Worm (Caenorhabditis elegans) whole organism, L3 larva: ENCODE data around the gene osm-5.

Experiments used
- R02D3.7 ChIP-seq: fragments of 150-350 bp; optimal IDR thresholded peaks from 2 replicates; lab custom pipeline; 2014; ENCODE audit warnings: missing biosample characterization, missing genetic modification characterization
- ZK546.5 ChIP-seq: sonication (generic microtip); optimal IDR thresholded peaks from 2 replicates; lab custom pipeline; 2017; ENCODE audit warnings: missing biosample characterization, missing genetic modification characterization
- aly-2 ChIP-seq: fragments of 150-350 bp; optimal IDR thresholded peaks from 2 replicates; lab custom pipeline; 2014; ENCODE audit warnings: missing biosample characterization, missing genetic modification characterization
- ama-1 ChIP-seq: fragments of 150-350 bp; optimal IDR thresholded peaks from 2 replicates; lab custom pipeline; 2018
- ceh-28 ChIP-seq: fragments of 150-350 bp; optimal IDR thresholded peaks from 2 replicates; lab custom pipeline; 2014; ENCODE audit warnings: missing biosample characterization, missing genetic modification reagents, missing genetic modification characterization
- ceh-82 ChIP-seq: fragments of 150-350 bp; optimal IDR thresholded peaks from 2 replicates; lab custom pipeline; 2014; ENCODE audit warnings: missing biosample characterization, missing genetic modification characterization
- ceh-9 ChIP-seq: sonication (generic microtip); optimal IDR thresholded peaks from 2 replicates; lab custom pipeline; 2018; ENCODE audit warnings: missing biosample characterization, missing genetic modification characterization
- daf-12 ChIP-seq: fragments of 150-350 bp; optimal IDR thresholded peaks from 2 replicates; lab custom pipeline; 2014; ENCODE audit warnings: missing biosample characterization, missing genetic modification reagents, missing genetic modification characterization
- egl-27 ChIP-seq: sonication (generic microtip); optimal IDR thresholded peaks from 4 replicates; lab custom pipeline; 2017; ENCODE audit warnings: missing biosample characterization, missing genetic modification reagents, missing genetic modification characterization
- elt-1 ChIP-seq: fragments of 150-350 bp; optimal IDR thresholded peaks from 2 replicates; lab custom pipeline; 2014; ENCODE audit warnings: missing biosample characterization, missing genetic modification characterization
- elt-2 ChIP-seq: sonication (generic microtip); optimal IDR thresholded peaks from 2 replicates; lab custom pipeline; 2016; ENCODE audit warnings: missing genetic modification reagents, mild to moderate bottlenecking, missing genetic modification characterization, missing compliant biosample characterization
- elt-3 ChIP-seq, 3 experiments: fragments of 150-350 bp in 1 of 3; sonication (generic microtip) in 2 of 3; optimal IDR thresholded peaks; 2 replicates in 2 of 3; 4 replicates in 1 of 3; lab custom pipeline; 2014 to 2017; ENCODE audit warnings: missing biosample characterization in 3 of 3, missing genetic modification characterization in 3 of 3
- eor-1 ChIP-seq, 2 experiments: fragments of 150-350 bp; optimal IDR thresholded peaks; 2 replicates each; lab custom pipeline; 2014 to 2018; ENCODE audit warnings: missing biosample characterization in 2 of 2, missing genetic modification characterization in 2 of 2
- fkh-2 ChIP-seq: fragments of 150-350 bp; optimal IDR thresholded peaks from 2 replicates; lab custom pipeline; 2014; ENCODE audit warnings: missing biosample characterization, missing genetic modification reagents, missing genetic modification characterization
- fos-1 ChIP-seq: fragments of 150-350 bp; optimal IDR thresholded peaks from 2 replicates; lab custom pipeline; 2014; ENCODE audit warnings: missing biosample characterization, missing genetic modification characterization
- hmg-11 ChIP-seq: sonication (generic microtip); optimal IDR thresholded peaks from 2 replicates; lab custom pipeline; 2016; ENCODE audit warnings: missing genetic modification characterization, missing compliant biosample characterization
- jun-1 ChIP-seq: fragments of 150-350 bp; optimal IDR thresholded peaks from 2 replicates; lab custom pipeline; 2014; ENCODE audit warnings: missing biosample characterization, missing genetic modification reagents, missing genetic modification characterization
- lin-15B ChIP-seq: fragments of 150-350 bp; optimal IDR thresholded peaks from 2 replicates; lab custom pipeline; 2014; ENCODE audit warnings: missing biosample characterization, missing genetic modification characterization
- lin-39 ChIP-seq: fragments of 150-350 bp; optimal IDR thresholded peaks from 2 replicates; lab custom pipeline; 2018; ENCODE audit warnings: missing biosample characterization, missing genetic modification reagents, missing genetic modification characterization
- mdl-1 ChIP-seq: fragments of 150-350 bp; optimal IDR thresholded peaks from 2 replicates; lab custom pipeline; 2014; ENCODE audit warnings: missing biosample characterization, missing genetic modification characterization
- mml-1 ChIP-seq: fragments of 150-350 bp; sonication (generic microtip); optimal IDR thresholded peaks from 3 replicates; lab custom pipeline; 2014; ENCODE audit warnings: missing biosample characterization, missing genetic modification characterization
- nfya-1 ChIP-seq: sonication (generic microtip); optimal IDR thresholded peaks from 2 replicates; lab custom pipeline; 2017; ENCODE audit warnings: missing genetic modification characterization, mild to moderate bottlenecking, missing compliant biosample characterization, antibody characterized with exemption, moderate library complexity; ENCODE audit not compliant: insufficient read depth
- nhr-11 ChIP-seq: fragments of 150-350 bp; optimal IDR thresholded peaks from 2 replicates; lab custom pipeline; 2014; ENCODE audit warnings: missing biosample characterization, missing genetic modification characterization
- nhr-23 ChIP-seq: fragments of 150-350 bp; optimal IDR thresholded peaks from 2 replicates; lab custom pipeline; 2014; ENCODE audit warnings: missing biosample characterization, missing genetic modification reagents, missing genetic modification characterization
- nhr-237 ChIP-seq: fragments of 150-350 bp; optimal IDR thresholded peaks from 2 replicates; lab custom pipeline; 2014; ENCODE audit warnings: missing biosample characterization, missing genetic modification characterization
- nhr-25 ChIP-seq: sonication (generic microtip); optimal IDR thresholded peaks from 2 replicates; lab custom pipeline; 2017; ENCODE audit warnings: missing biosample characterization, missing genetic modification characterization
- nhr-28 ChIP-seq: fragments of 150-350 bp; optimal IDR thresholded peaks from 2 replicates; lab custom pipeline; 2014; ENCODE audit warnings: missing biosample characterization, missing genetic modification characterization
- nhr-43 ChIP-seq: sonication (generic microtip); optimal IDR thresholded peaks from 2 replicates; lab custom pipeline; 2016; ENCODE audit warnings: mild to moderate bottlenecking, missing genetic modification characterization, missing compliant biosample characterization; ENCODE audit not compliant: poor library complexity, severe bottlenecking
- nhr-76 ChIP-seq: fragments of 150-350 bp; sonication (generic microtip); optimal IDR thresholded peaks from 5 replicates; lab custom pipeline; 2014; ENCODE audit warnings: missing biosample characterization, missing genetic modification characterization
- nhr-77 ChIP-seq: fragments of 150-350 bp; optimal IDR thresholded peaks from 2 replicates; lab custom pipeline; 2014; ENCODE audit warnings: missing biosample characterization, missing genetic modification characterization
- pqm-1 ChIP-seq: fragments of 150-350 bp; optimal IDR thresholded peaks from 2 replicates; lab custom pipeline; 2017; ENCODE audit warnings: missing biosample characterization, missing genetic modification characterization, inconsistent platforms
- sea-2 ChIP-seq: fragments of 150-350 bp; sonication (generic microtip); optimal IDR thresholded peaks from 4 replicates; lab custom pipeline; 2014; ENCODE audit warnings: missing biosample characterization, missing genetic modification reagents, missing genetic modification characterization
- skn-1 ChIP-seq: fragments of 150-350 bp; optimal IDR thresholded peaks from 2 replicates; lab custom pipeline; 2014; ENCODE audit warnings: missing biosample characterization, missing genetic modification characterization
- tbx-2 ChIP-seq: sonication (generic microtip); optimal IDR thresholded peaks from 2 replicates; lab custom pipeline; 2016; ENCODE audit warnings: mild to moderate bottlenecking, missing genetic modification characterization, missing compliant biosample characterization
- unc-62 ChIP-seq: fragments of 150-350 bp; sonication (generic microtip); optimal IDR thresholded peaks from 4 replicates; lab custom pipeline; 2014; ENCODE audit warnings: missing biosample characterization, missing genetic modification reagents, missing genetic modification characterization
- ztf-4 ChIP-seq: fragments of 150-350 bp; optimal IDR thresholded peaks from 2 replicates; lab custom pipeline; 2014; ENCODE audit warnings: missing biosample characterization, missing genetic modification characterization

Gene osm-5

ce11 chrX:3021466-3021865 is 37.4 kb downstream of the osm-5 start:
- TF ChIP-seq nfya-1 (peak; percentile 5), unc-62 (GFP tag; lab: Kevin White, UChicago) (no peak)

DNA sequence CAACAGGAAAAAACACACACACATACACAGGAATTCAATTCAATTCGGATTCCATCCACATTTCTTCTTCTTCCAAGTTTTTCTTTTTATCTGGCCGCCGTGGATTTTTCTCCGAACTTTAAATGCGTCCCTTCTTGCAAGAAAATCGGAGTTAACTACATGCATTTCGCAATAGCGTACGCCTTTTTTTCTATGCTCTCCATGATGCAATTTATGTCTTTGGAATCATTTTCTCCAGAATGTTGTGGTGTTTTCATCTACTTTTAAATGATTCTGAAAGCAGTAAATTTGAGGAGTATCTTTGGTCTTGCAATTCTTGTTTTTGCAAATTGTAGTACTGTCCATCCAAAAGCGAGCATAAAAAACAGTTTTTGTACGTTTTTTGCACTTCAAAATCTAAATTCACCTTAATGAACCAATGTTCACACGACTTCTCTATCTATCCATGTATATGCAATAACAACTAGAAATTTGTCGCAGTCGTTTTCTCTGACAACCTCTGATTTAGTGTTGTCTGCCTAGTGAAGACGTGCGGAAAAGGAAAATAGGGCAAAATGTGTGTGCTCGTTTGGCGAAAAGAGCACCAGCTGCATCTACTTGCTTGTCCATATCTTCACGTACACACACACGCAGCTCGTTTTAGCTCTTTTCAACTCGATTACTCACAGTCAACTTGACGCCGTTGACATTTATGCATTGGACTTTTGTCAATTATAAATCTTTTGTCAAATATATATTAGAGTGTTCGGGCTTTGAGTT is 38.4 kb downstream of the osm-5 start:
- TF ChIP-seq nhr-25 (no peak), skn-1 (tag; lab: Kevin White, UChicago) (no peak), egl-27 (tag; lab: Kevin White, UChicago) (no peak), lin-39 (peak; percentile 11), mml-1 (tag; lab: Kevin White, UChicago) (no peak), hmg-11 (tag; lab: Kevin White, UChicago) (peak; percentile 11), unc-62 (GFP tag; lab: Kevin White, UChicago) (peak; percentile 4), nhr-28 (tag; lab: Kevin White, UChicago) (no peak)

ce11 chrX:3023552-3024183 is 39.6 kb downstream of the osm-5 start:
- TF ChIP-seq nfya-1 (peak; percentile 17), tbx-2 (tag; lab: Kevin White, UChicago) (no peak)

DNA sequence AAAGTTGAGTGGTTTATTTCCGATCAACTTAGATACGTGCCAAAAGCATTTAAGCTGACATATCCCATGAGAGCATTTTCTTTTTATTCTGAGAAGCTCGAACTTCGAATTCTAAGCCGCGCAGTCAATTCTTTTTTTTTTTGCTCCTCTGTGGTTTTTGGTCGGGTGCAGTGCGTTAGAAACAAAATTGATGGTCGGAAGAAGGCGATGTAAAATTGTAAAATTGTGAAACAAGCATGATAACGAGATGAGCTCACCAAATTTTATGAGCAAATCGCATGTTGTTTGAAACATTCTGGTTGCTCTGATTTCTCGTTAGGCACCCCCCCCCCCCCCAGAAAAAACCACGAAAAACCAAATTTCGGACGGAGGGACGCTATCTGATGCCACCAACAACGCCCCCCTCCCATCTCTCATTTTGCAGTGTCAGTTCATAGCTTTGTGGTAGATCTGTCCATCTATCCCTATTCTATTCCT is 40.6 kb downstream of the osm-5 start, which contains the start of gene aqp-7:
aqp-7 (plus strand) TSS at position 427 of the 477 bp plus-strand sequence.
- no peak for TF ChIP-seq daf-12 (tag; lab: Kevin White, UChicago)
- TF ChIP-seq nhr-77 (tag; lab: Kevin White, UChicago), result no peak
- peak; percentile 16 for TF ChIP-seq nfya-1
- peak; percentile 69 for TF ChIP-seq lin-39

DNA sequence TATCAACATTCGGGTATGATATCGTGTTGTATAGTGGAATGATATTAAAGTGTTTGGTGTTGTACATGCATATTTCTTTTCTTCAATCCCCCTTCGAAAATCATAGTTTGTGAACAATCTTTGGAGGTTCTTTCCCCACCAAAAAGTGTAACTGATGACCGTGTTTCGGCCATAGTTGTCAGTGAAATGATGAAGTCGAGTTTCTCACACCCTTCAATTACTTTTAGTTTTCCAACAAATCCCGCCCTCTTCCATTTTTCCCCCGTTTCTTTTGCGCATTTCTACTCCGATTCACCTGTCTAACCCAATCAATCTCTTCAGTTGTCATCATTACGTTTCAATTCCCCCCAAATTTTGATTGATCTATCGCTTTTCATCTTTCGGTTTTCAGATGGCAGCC is 41.1 kb downstream of the osm-5 start:
- TF ChIP-seq unc-62 (GFP tag; lab: Kevin White, UChicago), result peak; percentile 70
- TF ChIP-seq nhr-25, result no peak

DNA sequence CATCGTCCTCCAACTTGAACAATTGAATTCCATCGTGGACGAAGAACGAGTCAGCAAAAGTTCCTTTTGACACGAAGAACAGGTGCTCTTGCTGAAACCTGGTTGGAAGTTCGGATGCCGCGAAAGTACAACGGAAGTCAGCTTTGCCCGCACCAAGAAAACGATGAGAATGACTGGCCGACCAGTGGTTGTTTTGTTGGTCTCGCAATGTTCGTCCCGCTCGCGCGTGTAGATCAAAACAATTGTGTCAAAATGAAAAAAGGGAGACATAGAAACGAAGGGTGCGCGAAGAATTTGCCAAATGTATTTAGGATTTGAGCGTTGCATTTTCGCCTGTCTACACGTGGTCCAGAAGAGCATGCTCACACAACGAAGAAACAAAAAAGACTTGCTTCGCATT is 45.0 kb downstream of the osm-5 start, which contains the start of gene M02F4.1:
M02F4.1 (minus strand) TSS at position 101 of the 400 bp plus-strand sequence.
- TF ChIP-seq nhr-23 (tag; lab: Kevin White, UChicago), result no peak
- TF ChIP-seq lin-15B, result no peak
- TF ChIP-seq fkh-2, result no peak
- no peak for TF ChIP-seq mdl-1 (tag; lab: Kevin White, UChicago)
- no peak for TF ChIP-seq nhr-76 (tag; lab: Kevin White, UChicago)
- no peak for TF ChIP-seq ceh-9 (tag; lab: Kevin White, UChicago)
- no peak for TF ChIP-seq ceh-28 (tag; lab: Kevin White, UChicago)

ce11 chrX:3031484-3031883 is 47.4 kb downstream of the osm-5 start, which contains the start of gene clec-265:
TSS of gene clec-265 (plus strand) at chrX:3031783.
- no peak for TF ChIP-seq tbx-2 (tag; lab: Kevin White, UChicago)
- no peak for TF ChIP-seq mdl-1 (tag; lab: Kevin White, UChicago)
- TF ChIP-seq elt-3 (tag; optimal IDR thresholded peaks at IDR 0.05; lab: Kevin White, UChicago), result no peak
- no peak for TF ChIP-seq nhr-237
- TF ChIP-seq elt-2, result peak; percentile 98
- TF ChIP-seq daf-12 (tag; lab: Kevin White, UChicago), result no peak
- TF ChIP-seq nhr-43 (tag; lab: Kevin White, UChicago), result no peak
- no peak for TF ChIP-seq nhr-76 (tag; lab: Kevin White, UChicago)
- no peak for TF ChIP-seq nhr-11
- no peak for TF ChIP-seq ceh-82 (tag; lab: Kevin White, UChicago)
- TF ChIP-seq hmg-11 (tag; lab: Kevin White, UChicago), result no peak
- no peak for TF ChIP-seq lin-15B
- TF ChIP-seq egl-27 (tag; lab: Kevin White, UChicago), result no peak
- TF ChIP-seq nhr-25, result no peak
- no peak for TF ChIP-seq aly-2 (tag; lab: Kevin White, UChicago)
- TF ChIP-seq fkh-2, result no peak
- no peak for TF ChIP-seq ZK546.5 (tag; lab: Kevin White, UChicago)
- no peak for TF ChIP-seq nhr-28 (tag; lab: Kevin White, UChicago)
- TF ChIP-seq jun-1 (tag; lab: Kevin White, UChicago), result peak; percentile 61
- no peak for TF ChIP-seq ceh-9 (tag; lab: Kevin White, UChicago)
- no peak for TF ChIP-seq R02D3.7 (tag; lab: Kevin White, UChicago)
- TF ChIP-seq pqm-1, result peak; percentile 99
- no peak for TF ChIP-seq elt-1
- no peak for TF ChIP-seq unc-62 (GFP tag; lab: Kevin White, UChicago)
- TF ChIP-seq lin-39, result no peak
- TF ChIP-seq sea-2 (GFP tag; lab: Kevin White, UChicago), result no peak
- peak; percentile 37 for TF ChIP-seq skn-1 (tag; lab: Kevin White, UChicago)
- TF ChIP-seq ama-1 (lab: Kevin White, UChicago), result no peak
- no peak for TF ChIP-seq ztf-4 (tag; lab: Kevin White, UChicago)
- no peak for TF ChIP-seq eor-1 (tag; optimal IDR thresholded peaks at IDR 0.05; lab: Kevin White, UChicago)
- no peak for TF ChIP-seq nhr-77 (tag; lab: Kevin White, UChicago)
- peak; percentile 63 for TF ChIP-seq fos-1
- no peak for TF ChIP-seq ceh-28 (tag; lab: Kevin White, UChicago)
